Worm (Caenorhabditis elegans): Measurements from ENCODE around the gene gpx-6.

Gene gpx-6

ce11 chrIV:8239584-8239983, 17.6 kb downstream of the gpx-6 start:
- TF ChIP-seq ttx-3 (tag; optimal IDR thresholded peaks at IDR 0.05) (no peak), ets-4 (tag; optimal IDR thresholded peaks at IDR 0.05) (no peak), ztf-16 (tag; optimal IDR thresholded peaks at IDR 0.05) (no peak), C38D4.7 (GFP tag; optimal IDR thresholded peaks at IDR 0.05) (no peak), pag-3 (tag; optimal IDR thresholded peaks at IDR 0.05; ENCODE audit: borderline replicate concordance) (no peak), elt-2 (tag; optimal IDR thresholded peaks at IDR 0.05) (no peak), F13H6.1 (tag; optimal IDR thresholded peaks at IDR 0.05) (no peak), nhr-11 (tag; optimal IDR thresholded peaks at IDR 0.05) (no peak), sox-4 (tag; optimal IDR thresholded peaks at IDR 0.05) (no peak), unc-42 (tag; optimal IDR thresholded peaks at IDR 0.05) (no peak), fax-1 (tag; optimal IDR thresholded peaks at IDR 0.05) (no peak)

DNA sequence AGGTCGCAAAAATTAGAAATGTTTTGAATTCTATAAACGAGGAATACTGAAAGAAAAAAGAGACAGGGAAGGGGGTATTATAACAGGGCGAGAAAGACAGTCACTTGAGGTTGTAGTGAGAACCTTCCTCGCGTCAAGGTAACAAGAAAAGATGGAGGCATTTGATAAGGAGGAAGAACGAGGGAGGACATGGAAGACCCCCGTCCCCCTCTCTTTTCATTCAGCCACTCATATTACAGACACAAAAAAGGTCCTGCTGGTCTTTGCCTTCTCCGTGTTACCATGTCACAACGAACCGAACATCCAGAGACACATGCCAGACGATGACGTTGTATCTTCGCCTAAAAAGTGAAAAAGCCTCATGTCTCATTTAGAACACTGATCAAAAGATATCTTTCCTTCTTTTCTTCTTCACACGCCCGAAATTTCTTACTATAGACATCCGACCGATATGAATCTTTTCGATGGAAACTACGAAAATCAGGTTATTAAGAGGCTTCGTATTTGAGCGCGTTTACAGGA, 19.4 kb downstream of the gpx-6 start:
- no peak for TF ChIP-seq hlh-13 (GFP tag; optimal IDR thresholded peaks at IDR 0.05)
- TF ChIP-seq odd-2 (tag; optimal IDR thresholded peaks at IDR 0.05), result no peak
- TF ChIP-seq tbx-7 (tag; optimal IDR thresholded peaks at IDR 0.05), result no peak
- no peak for TF ChIP-seq C38D4.7 (GFP tag; optimal IDR thresholded peaks at IDR 0.05)
- no peak for TF ChIP-seq lin-11 (tag; optimal IDR thresholded peaks at IDR 0.05)

DNA sequence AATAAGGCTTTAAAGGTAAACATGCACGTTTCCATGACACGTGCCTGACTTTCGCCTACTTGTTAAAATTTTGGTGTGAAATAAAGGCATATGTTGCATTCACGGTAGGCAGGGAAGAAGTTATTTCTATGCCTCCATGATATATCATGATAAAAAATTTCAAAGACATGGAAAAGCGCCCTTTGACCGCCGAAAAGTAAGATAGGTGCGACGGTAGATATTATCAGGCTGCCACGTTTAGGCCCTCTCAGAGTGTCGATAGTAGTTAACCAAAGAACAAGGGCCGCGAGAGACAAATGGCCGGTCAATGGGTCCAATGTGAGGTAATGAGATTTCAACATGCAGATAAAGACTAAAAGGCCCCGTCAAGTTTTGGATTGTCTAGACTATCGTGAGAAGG, 21.2 kb downstream of the gpx-6 start:
- TF ChIP-seq ceh-30 (tag; optimal IDR thresholded peaks at IDR 0.05) (no peak), madf-2 (tag; optimal IDR thresholded peaks at IDR 0.05) (no peak), ceh-2 (tag; optimal IDR thresholded peaks at IDR 0.05) (no peak), pha-4 (tag; optimal IDR thresholded peaks at IDR 0.05) (no peak), mec-3 (tag; optimal IDR thresholded peaks at IDR 0.05; ENCODE audit: borderline replicate concordance) (no peak), ttx-3 (tag; optimal IDR thresholded peaks at IDR 0.05) (no peak), pros-1 (tag; optimal IDR thresholded peaks at IDR 0.05) (no peak), elt-4 (tag; optimal IDR thresholded peaks at IDR 0.05) (no peak), C08G9.2 (tag; optimal IDR thresholded peaks at IDR 0.05) (no peak), odd-2 (tag; optimal IDR thresholded peaks at IDR 0.05) (no peak), ceh-22 (tag; optimal IDR thresholded peaks at IDR 0.05) (no peak), sox-2 (GFP tag; IDR thresholded peaks at IDR 0.05) (no peak)

DNA sequence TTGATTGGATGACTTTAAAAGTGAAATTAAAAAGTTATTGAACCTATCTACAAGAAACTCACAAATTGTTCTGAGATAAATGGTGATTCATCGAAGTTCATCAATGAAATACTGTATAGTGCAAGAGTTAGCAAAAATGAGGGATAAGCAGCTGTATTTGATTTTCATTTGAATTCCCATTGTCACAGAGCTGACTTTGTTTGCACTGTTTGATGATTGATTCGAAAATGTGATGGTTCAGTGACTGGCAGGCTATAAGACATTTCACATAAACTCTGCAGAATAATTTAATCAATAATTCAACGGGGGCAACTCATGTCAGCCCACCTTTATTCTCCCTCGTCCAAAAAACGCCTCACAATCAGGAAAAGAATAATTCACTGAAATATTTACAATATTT, 21.6 kb downstream of the gpx-6 start, which contains the start of gene T09A12.8:
Gene T09A12.8 (minus strand): TSS at position 101 of the 400 bp plus-strand sequence.
- TF ChIP-seq hlh-8 (tag; optimal IDR thresholded peaks at IDR 0.05), result no peak
- no peak for TF ChIP-seq dve-1 (tag; optimal IDR thresholded peaks at IDR 0.05)
- TF ChIP-seq ceh-34 (tag; optimal IDR thresholded peaks at IDR 0.05), result no peak
- TF ChIP-seq hlh-15 (tag; optimal IDR thresholded peaks at IDR 0.05), result no peak
- TF ChIP-seq ceh-30 (tag; optimal IDR thresholded peaks at IDR 0.05), result no peak

DNA sequence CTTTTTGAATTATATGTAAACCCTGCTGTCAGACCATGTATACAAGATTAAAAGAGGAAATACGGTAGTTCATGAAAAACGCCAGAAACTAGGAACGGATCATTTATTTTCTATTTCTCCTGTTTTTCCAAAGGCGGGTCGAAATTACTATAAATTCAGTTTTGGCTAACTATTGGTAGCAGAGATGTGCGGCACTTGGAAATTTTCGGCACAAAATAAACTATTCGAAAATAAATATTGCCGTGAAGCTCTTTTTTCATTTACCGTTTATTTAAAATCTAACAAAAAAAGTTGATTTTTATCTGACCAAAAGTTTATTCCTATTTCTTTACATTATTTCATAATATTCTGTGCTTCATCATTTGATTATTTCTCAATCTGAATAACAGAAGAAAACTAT, 22.1 kb downstream of the gpx-6 start, which contains the start of gene T09A12.1:
Gene T09A12.1 (plus strand): TSS at position 301 of the 400 bp plus-strand sequence.
- TF ChIP-seq sox-2 (GFP tag; IDR thresholded peaks at IDR 0.05), result no peak
- TF ChIP-seq ets-4 (tag; optimal IDR thresholded peaks at IDR 0.05), result no peak
- TF ChIP-seq ztf-16 (tag; optimal IDR thresholded peaks at IDR 0.05), result no peak
- TF ChIP-seq ttx-3 (tag; optimal IDR thresholded peaks at IDR 0.05), result no peak
- TF ChIP-seq pros-1 (tag; optimal IDR thresholded peaks at IDR 0.05), result no peak
- no peak for TF ChIP-seq ceh-14 (tag; optimal IDR thresholded peaks at IDR 0.05)
- TF ChIP-seq nfya-1 (tag; optimal IDR thresholded peaks at IDR 0.05), result no peak
- TF ChIP-seq ama-1 (optimal IDR thresholded peaks at IDR 0.05), result no peak
- no peak for TF ChIP-seq K09A11.1 (tag; optimal IDR thresholded peaks at IDR 0.05; ENCODE audit: insufficient read depth)
- no peak for TF ChIP-seq lin-11 (tag; optimal IDR thresholded peaks at IDR 0.05)

All from whole organism, late embryonic.